Worm (Caenorhabditis elegans) whole organism, late embryonic: ENCODE results near the gene ZK617.26.

Experiments
- ama-1 ChIP-seq: fragments of 150-350 bp; optimal IDR thresholded peaks from 2 replicates; lab custom pipeline; 2014
- ceh-18 ChIP-seq: sonication (generic microtip); optimal IDR thresholded peaks from 2 replicates; lab custom pipeline; 2016; ENCODE audit warnings: missing genetic modification characterization, missing compliant biosample characterization
- ceh-2 ChIP-seq: sonication (generic microtip); optimal IDR thresholded peaks from 2 replicates; lab custom pipeline; 2016; ENCODE audit warnings: missing genotype, missing genetic modification characterization, missing compliant biosample characterization
- ceh-24 ChIP-seq: sonication (generic microtip); optimal IDR thresholded peaks from 2 replicates; lab custom pipeline; 2016; ENCODE audit warnings: mild to moderate bottlenecking, missing genetic modification characterization, missing compliant biosample characterization
- ceh-30 ChIP-seq: fragments of 150-350 bp; optimal IDR thresholded peaks from 2 replicates; lab custom pipeline; 2014; ENCODE audit warnings: missing biosample characterization, missing genetic modification characterization
- ceh-34 ChIP-seq: sonication (generic microtip); optimal IDR thresholded peaks from 2 replicates; lab custom pipeline; 2016; ENCODE audit warnings: mild to moderate bottlenecking, missing genetic modification characterization, missing compliant biosample characterization
- ceh-45 ChIP-seq: fragments of 200-800 bp; sonication (Bioruptor generic); IDR thresholded peaks from 2 replicates; pipeline ENCODE4 v1.3.6; 2022; ENCODE audit warnings: missing genetic modification reagents, missing genetic modification characterization, missing compliant biosample characterization
- ceh-6 ChIP-seq: fragments of 200-800 bp; sonication (Bioruptor generic); optimal IDR thresholded peaks from 2 replicates; lab custom pipeline; 2018; ENCODE audit warnings: mild to moderate bottlenecking, missing genetic modification characterization, missing compliant biosample characterization
- ceh-9 ChIP-seq: sonication (generic microtip); optimal IDR thresholded peaks from 2 replicates; lab custom pipeline; 2016; ENCODE audit warnings: mild to moderate bottlenecking, missing genetic modification characterization, inconsistent platforms, missing compliant biosample characterization
- elt-2 ChIP-seq: sonication (generic microtip); optimal IDR thresholded peaks from 2 replicates; lab custom pipeline; 2016; ENCODE audit warnings: missing genetic modification reagents, missing genetic modification characterization, missing compliant biosample characterization
- ets-4 ChIP-seq: sonication (generic microtip); optimal IDR thresholded peaks from 2 replicates; lab custom pipeline; 2016; ENCODE audit warnings: missing genetic modification characterization, missing compliant biosample characterization
- eyg-1 ChIP-seq: sonication (generic microtip); optimal IDR thresholded peaks from 2 replicates; lab custom pipeline; 2016; ENCODE audit warnings: missing genotype, missing genetic modification characterization, missing compliant biosample characterization
- fax-1 ChIP-seq: sonication (generic microtip); optimal IDR thresholded peaks from 2 replicates; lab custom pipeline; 2016; ENCODE audit warnings: missing genotype, missing genetic modification characterization, missing compliant biosample characterization
- fkh-6 ChIP-seq: sonication (generic microtip); optimal IDR thresholded peaks from 2 replicates; lab custom pipeline; 2016; ENCODE audit warnings: missing genetic modification characterization, missing compliant biosample characterization
- hlh-6 ChIP-seq: sonication (generic microtip); optimal IDR thresholded peaks from 2 replicates; lab custom pipeline; 2016; ENCODE audit warnings: missing genotype, missing genetic modification characterization, missing compliant biosample characterization
- lim-6 ChIP-seq: sonication (generic microtip); optimal IDR thresholded peaks from 2 replicates; lab custom pipeline; 2016; ENCODE audit warnings: missing genetic modification characterization, missing compliant biosample characterization
- lin-11 ChIP-seq: fragments of 200-800 bp; sonication (Bioruptor generic); optimal IDR thresholded peaks from 2 replicates; lab custom pipeline; 2018; ENCODE audit warnings: mild to moderate bottlenecking, missing genetic modification characterization, missing compliant biosample characterization
- mec-3 ChIP-seq: sonication (generic microtip); optimal IDR thresholded peaks from 2 replicates; lab custom pipeline; 2016; ENCODE audit warnings: borderline replicate concordance, missing genetic modification characterization, missing compliant biosample characterization
- nhr-11 ChIP-seq: fragments of 150-350 bp; optimal IDR thresholded peaks from 2 replicates; lab custom pipeline; 2014; ENCODE audit warnings: missing biosample characterization, missing genetic modification characterization
- nhr-232 ChIP-seq: sonication (generic microtip); optimal IDR thresholded peaks from 2 replicates; lab custom pipeline; 2016; ENCODE audit warnings: missing genetic modification characterization, missing compliant biosample characterization
- odd-2 ChIP-seq: sonication (generic microtip); optimal IDR thresholded peaks from 2 replicates; lab custom pipeline; 2017; ENCODE audit warnings: antibody characterized with exemption, mild to moderate bottlenecking, missing genetic modification characterization, missing compliant biosample characterization
- pag-3 ChIP-seq: sonication (generic microtip); optimal IDR thresholded peaks from 2 replicates; lab custom pipeline; 2016; ENCODE audit warnings: missing compliant biosample characterization, missing genetic modification characterization, borderline replicate concordance
- pax-1 ChIP-seq: fragments of 150-350 bp; optimal IDR thresholded peaks from 2 replicates; lab custom pipeline; 2014; ENCODE audit warnings: missing biosample characterization, missing genetic modification characterization
- pha-2 ChIP-seq: sonication (generic microtip); optimal IDR thresholded peaks from 2 replicates; lab custom pipeline; 2017; ENCODE audit warnings: mild to moderate bottlenecking, missing genetic modification characterization, missing compliant biosample characterization
- sdc-2 ChIP-seq: sonication (generic microtip); optimal IDR thresholded peaks from 2 replicates; lab custom pipeline; 2016; ENCODE audit warnings: missing genotype, missing genetic modification characterization, missing compliant biosample characterization
- syd-9 ChIP-seq: sonication (generic microtip); optimal IDR thresholded peaks from 2 replicates; lab custom pipeline; 2016; ENCODE audit warnings: mild to moderate bottlenecking, missing genetic modification characterization, moderate library complexity, missing compliant biosample characterization
- tbx-7 ChIP-seq: sonication (generic microtip); optimal IDR thresholded peaks from 2 replicates; lab custom pipeline; 2016; ENCODE audit warnings: missing genotype, missing genetic modification characterization, missing compliant biosample characterization
- unc-3 ChIP-seq, 2 experiments: fragments of 200-800 bp in 1 of 2; sonication (Bioruptor generic) in 1 of 2; sonication (generic microtip) in 1 of 2; conservative IDR thresholded peaks in 1 of 2; optimal IDR thresholded peaks in 1 of 2; 2 replicates each; pipeline versions ENCODE4 v1.3.6 to Lab custom; 2016 to 2022; ENCODE audit warnings: missing compliant biosample characterization in 2 of 2, missing genetic modification characterization in 2 of 2, missing genetic modification reagents in 1 of 2
- unc-55 ChIP-seq: sonication (generic microtip); optimal IDR thresholded peaks from 2 replicates; lab custom pipeline; 2017; ENCODE audit warnings: missing biosample characterization, missing genetic modification reagents, missing genetic modification characterization
- ztf-16 ChIP-seq: sonication (generic microtip); optimal IDR thresholded peaks from 2 replicates; lab custom pipeline; 2017; ENCODE audit warnings: missing genetic modification characterization, missing compliant biosample characterization

The ZK617.26 gene

DNA sequence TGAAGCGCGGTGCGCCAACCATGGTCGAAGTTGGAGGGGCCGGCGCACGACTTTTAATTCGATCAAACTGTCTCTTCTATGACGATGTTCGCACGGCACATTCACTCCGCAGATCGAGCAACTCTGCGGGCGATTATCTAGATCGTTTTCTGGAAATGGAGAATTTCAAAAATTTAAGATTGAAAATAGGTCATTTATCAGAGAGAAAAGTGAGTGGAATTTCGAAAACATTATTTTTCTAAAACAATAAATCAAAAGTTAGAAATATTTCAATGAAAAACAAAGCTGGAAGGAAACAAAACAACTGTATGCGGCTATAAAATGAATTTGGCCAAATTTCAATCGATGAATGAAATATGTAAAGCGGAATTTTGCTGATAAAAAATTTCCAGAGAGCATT lies at the start of gene ZK617.26, which contains the start of gene unc-22:
Gene ZK617.26 (minus strand): TSS at position 101 of the 400 bp plus-strand sequence.
Gene unc-22 (minus strand): TSS at position 149 of the 400 bp plus-strand sequence.
- no peak for TF ChIP-seq tbx-7
- TF ChIP-seq, all 69 proteins: peak for 0

- TF ChIP-seq unc-55 (GFP tag; lab: Kevin White, UChicago) (peak; percentile 57), ceh-2 (tag; lab: Kevin White, UChicago) (no peak), ceh-18 (no peak)
Measured at ce11 chrIV:12057508-12057907, 46.7 kb upstream of the ZK617.26 start, which contains the start of gene K08E4.3. TSS of gene K08E4.3 (plus strand) at chrIV:12057742.

ce11 chrIV:12056603-12057002 lies 45.8 kb upstream of the ZK617.26 start, which contains the start of gene K08E4.2:
TSS of gene K08E4.2 (minus strand) at chrIV:12056656.
- TF ChIP-seq unc-3 (GFP tag; conservative IDR thresholded peaks at IDR 0.05; lab: Robert Waterston, UW): no peak
- no peak for TF ChIP-seq unc-3 (tag; optimal IDR thresholded peaks at IDR 0.05; lab: Kevin White, UChicago)
- TF ChIP-seq ceh-6 (GFP tag; lab: Kevin White, UChicago): no peak
- no peak for TF ChIP-seq mec-3 (tag; lab: Kevin White, UChicago)
- TF ChIP-seq eyg-1 (tag; lab: Kevin White, UChicago): no peak
- no peak for TF ChIP-seq ztf-16 (tag; lab: Kevin White, UChicago)
- TF ChIP-seq ceh-9 (tag; lab: Kevin White, UChicago): no peak
- TF ChIP-seq lim-6: no peak
- no peak for TF ChIP-seq ets-4
- TF ChIP-seq sdc-2 (tag; lab: Kevin White, UChicago): no peak
- TF ChIP-seq pax-1: no peak
- TF ChIP-seq fkh-6: no peak
- TF ChIP-seq odd-2 (tag; lab: Kevin White, UChicago): no peak
- TF ChIP-seq ama-1 (lab: Kevin White, UChicago): no peak
- TF ChIP-seq ceh-34 (tag; lab: Kevin White, UChicago): no peak
- no peak for TF ChIP-seq hlh-6
- TF ChIP-seq nhr-11 (tag; lab: Kevin White, UChicago): no peak

DNA sequence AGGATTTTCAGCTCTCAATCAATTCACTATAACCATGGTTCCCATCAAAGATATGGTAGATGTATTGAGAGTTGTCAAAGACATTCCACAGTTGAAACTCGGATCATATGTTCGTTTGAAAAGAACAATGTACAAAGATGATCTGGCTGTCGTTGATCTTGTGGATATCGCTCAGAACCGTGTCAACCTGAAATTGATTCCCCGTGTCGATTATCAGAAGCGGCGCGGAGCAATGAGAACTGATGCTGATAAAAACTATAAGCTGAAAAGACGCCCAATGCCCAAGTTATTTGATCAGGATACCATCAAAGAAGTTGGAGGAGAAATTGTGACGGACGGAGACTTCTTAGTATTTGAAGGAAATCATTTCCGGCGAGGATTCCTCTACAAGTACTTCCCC lies 41.7 kb upstream of the ZK617.26 start:
- TF ChIP-seq lin-11 (no peak), ceh-34 (tag; lab: Kevin White, UChicago) (no peak), ceh-9 (tag; lab: Kevin White, UChicago) (no peak), fax-1 (tag; lab: Kevin White, UChicago) (no peak), ceh-45 (GFP tag; lab: Robert Waterston, UW) (no peak), ztf-16 (tag; lab: Kevin White, UChicago) (no peak)

DNA sequence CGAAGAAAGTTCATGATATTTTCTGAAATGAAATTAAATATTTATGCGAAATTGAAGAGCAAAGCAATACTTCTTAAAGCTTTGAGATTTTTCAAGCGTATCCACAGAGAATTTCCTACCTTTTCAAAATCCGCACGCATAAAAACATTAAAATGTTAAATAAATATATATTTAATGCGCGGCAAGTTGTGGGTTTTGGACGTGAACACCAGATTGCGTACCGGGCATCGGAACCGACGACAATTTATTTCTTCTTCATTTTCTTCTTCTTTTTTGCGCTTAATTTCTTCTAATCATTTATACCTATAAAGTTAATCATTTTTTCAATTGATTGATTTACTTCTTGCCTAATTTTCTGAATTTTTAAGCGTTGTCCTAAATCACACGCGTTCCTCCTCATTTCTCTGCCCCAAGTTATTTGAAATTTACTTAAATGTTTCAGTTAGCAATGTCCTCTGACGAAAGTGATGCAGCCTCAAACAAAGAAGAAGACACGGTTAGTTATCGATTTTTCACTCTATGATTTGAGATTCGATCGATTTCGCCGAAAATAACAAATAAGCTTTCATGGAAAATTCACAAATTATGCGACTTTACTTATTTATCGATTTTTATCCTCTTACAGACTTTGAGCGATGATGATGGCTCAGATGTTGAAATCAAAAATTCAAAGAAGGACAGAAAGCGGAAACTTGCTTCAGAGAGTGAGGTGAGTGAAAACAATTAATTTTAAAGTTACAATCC lies 40.5 kb upstream of the ZK617.26 start, which contains the start of the genes bre-5 and spt-5:
Gene bre-5 (minus strand): TSS at position 167 of the 744 bp plus-strand sequence.
Gene spt-5 (plus strand): TSS at position 443 of the 744 bp plus-strand sequence.
- TF ChIP-seq ceh-24 (no peak), elt-2 (no peak), ceh-9 (tag; lab: Kevin White, UChicago) (no peak), syd-9 (tag; lab: Kevin White, UChicago) (no peak), eyg-1 (tag; lab: Kevin White, UChicago) (no peak), ceh-30 (tag; lab: Kevin White, UChicago) (no peak), fax-1 (tag; lab: Kevin White, UChicago) (no peak), ceh-6 (GFP tag; lab: Kevin White, UChicago) (no peak), pag-3 (tag; lab: Kevin White, UChicago) (no peak), nhr-232 (tag; lab: Kevin White, UChicago) (no peak), pha-2 (tag; lab: Kevin White, UChicago) (no peak), nhr-11 (tag; lab: Kevin White, UChicago) (no peak)
